Worm (Caenorhabditis elegans) whole organism, young adult: ENCODE measurements around the gene atgp-1.

Experiments used
- B0019.2 ChIP-seq: fragments of 200-800 bp; sonication (Bioruptor generic); conservative IDR thresholded peaks from 2 replicates; pipeline ENCODE4 v1.3.6; 2022; ENCODE audit warnings: missing genetic modification reagents, missing genetic modification characterization, missing compliant biosample characterization
- B0035.1 ChIP-seq: sonication (generic microtip); optimal IDR thresholded peaks from 2 replicates; lab custom pipeline; 2016; ENCODE audit warnings: missing genetic modification characterization, mild to moderate bottlenecking, missing compliant biosample characterization, missing genotype, missing genetic modification reagents
- C17E4.6 ChIP-seq: fragments of 200-800 bp; sonication (Bioruptor generic); IDR thresholded peaks from 2 replicates; pipeline ENCODE4 v1.3.6; 2022; ENCODE audit warnings: missing genetic modification reagents, missing genetic modification characterization, missing compliant biosample characterization
- D2030.7 ChIP-seq: fragments of 200-800 bp; sonication (Bioruptor generic); IDR thresholded peaks from 2 replicates; pipeline ENCODE4 v1.3.6; 2022; ENCODE audit warnings: missing genetic modification reagents, missing genetic modification characterization, missing compliant biosample characterization
- F33H1.4 ChIP-seq: fragments of 200-800 bp; sonication (Bioruptor generic); IDR thresholded peaks from 2 replicates; pipeline ENCODE4 v1.3.6; 2022; ENCODE audit warnings: missing genetic modification reagents, missing genetic modification characterization, missing compliant biosample characterization
- F37B4.10 ChIP-seq: fragments of 200-800 bp; sonication (Bioruptor generic); IDR thresholded peaks from 2 replicates; pipeline ENCODE4 v1.3.6; 2022; ENCODE audit warnings: missing genetic modification characterization, missing compliant biosample characterization
- F39B2.1 ChIP-seq: fragments of 200-800 bp; sonication (Bioruptor generic); IDR thresholded peaks from 2 replicates; pipeline ENCODE4 v1.3.6; 2022; ENCODE audit warnings: missing genetic modification reagents, missing genetic modification characterization, missing compliant biosample characterization
- F57C9.4 ChIP-seq: sonication (generic microtip); optimal IDR thresholded peaks from 2 replicates; lab custom pipeline; 2017; ENCODE audit warnings: mild to moderate bottlenecking, missing genetic modification characterization, missing compliant biosample characterization
- T07F8.4 ChIP-seq: sonication (generic microtip); optimal IDR thresholded peaks from 2 replicates; lab custom pipeline; 2016; ENCODE audit warnings: mild to moderate bottlenecking, missing genetic modification characterization, moderate library complexity, missing compliant biosample characterization
- T26A5.8 ChIP-seq: sonication (generic microtip); optimal IDR thresholded peaks from 2 replicates; lab custom pipeline; 2016; ENCODE audit warnings: missing genetic modification characterization, missing compliant biosample characterization
- Y67H2A.10 ChIP-seq: fragments of 200-800 bp; sonication (Bioruptor generic); conservative IDR thresholded peaks from 2 replicates; pipeline ENCODE4 v1.3.6; 2022; ENCODE audit warnings: missing genetic modification reagents, missing genetic modification characterization, missing compliant biosample characterization
- Y95B8A.8 ChIP-seq: fragments of 200-800 bp; sonication (Bioruptor generic); IDR thresholded peaks from 2 replicates; pipeline ENCODE4 v1.3.6; 2022; ENCODE audit warnings: missing genetic modification reagents, missing genetic modification characterization, missing compliant biosample characterization
- akir-1 ChIP-seq: fragments of 200-800 bp; sonication (Bioruptor generic); optimal IDR thresholded peaks from 2 replicates; lab custom pipeline; 2018; ENCODE audit warnings: mild to moderate bottlenecking, missing genetic modification characterization, moderate library complexity, missing compliant biosample characterization
- aptf-2 ChIP-seq: fragments of 200-800 bp; sonication (Bioruptor generic); conservative IDR thresholded peaks from 2 replicates; pipeline ENCODE4 v1.3.6; 2022; ENCODE audit warnings: missing genetic modification reagents, missing genetic modification characterization, missing compliant biosample characterization
- atf-7 ChIP-seq: sonication (generic microtip); optimal IDR thresholded peaks from 2 replicates; lab custom pipeline; 2017; ENCODE audit warnings: mild to moderate bottlenecking, missing genetic modification characterization, missing compliant biosample characterization
- attf-3 ChIP-seq: fragments of 200-800 bp; sonication (Bioruptor generic); conservative IDR thresholded peaks from 2 replicates; pipeline ENCODE4 v1.3.6; 2022; ENCODE audit warnings: missing genetic modification reagents, missing genetic modification characterization, missing compliant biosample characterization
- attf-5 ChIP-seq: fragments of 200-800 bp; sonication (Bioruptor generic); optimal IDR thresholded peaks from 2 replicates; lab custom pipeline; 2018; ENCODE audit warnings: mild to moderate bottlenecking, missing genetic modification characterization, missing compliant biosample characterization
- bed-2 ChIP-seq: fragments of 200-800 bp; sonication (Bioruptor generic); IDR thresholded peaks from 2 replicates; pipeline ENCODE4 v1.3.6; 2022; ENCODE audit warnings: missing genetic modification reagents, missing genetic modification characterization, missing compliant biosample characterization
- ceh-100 ChIP-seq: fragments of 200-800 bp; sonication (Bioruptor generic); IDR thresholded peaks from 2 replicates; pipeline ENCODE4 v1.3.6; 2022; ENCODE audit warnings: missing genetic modification reagents, missing genetic modification characterization, missing compliant biosample characterization
- ceh-79 ChIP-seq: sonication (generic microtip); optimal IDR thresholded peaks from 2 replicates; lab custom pipeline; 2017; ENCODE audit warnings: mild to moderate bottlenecking, missing genetic modification characterization, missing compliant biosample characterization
- ceh-91 ChIP-seq: fragments of 200-800 bp; sonication (Bioruptor generic); IDR thresholded peaks from 2 replicates; pipeline ENCODE4 v1.3.6; 2022; ENCODE audit warnings: missing genetic modification reagents, missing genetic modification characterization, missing compliant biosample characterization
- die-1 ChIP-seq: sonication (generic microtip); optimal IDR thresholded peaks from 2 replicates; lab custom pipeline; 2016; ENCODE audit warnings: missing genotype, mild to moderate bottlenecking, missing genetic modification characterization, missing compliant biosample characterization
- egl-44 ChIP-seq: fragments of 200-800 bp; sonication (Bioruptor generic); IDR thresholded peaks from 2 replicates; pipeline ENCODE4 v1.3.6; 2022; ENCODE audit warnings: missing genetic modification reagents, missing genetic modification characterization, missing compliant biosample characterization
- hmg-20 ChIP-seq: fragments of 200-800 bp; sonication (Bioruptor generic); IDR thresholded peaks from 2 replicates; pipeline ENCODE4 v1.3.6; 2022; ENCODE audit warnings: missing genetic modification reagents, missing genetic modification characterization, missing compliant biosample characterization
- hsf-1 ChIP-seq: fragments of 200-800 bp; sonication (Bioruptor generic); IDR thresholded peaks from 2 replicates; pipeline ENCODE4 v1.3.6; 2022; ENCODE audit warnings: missing genetic modification reagents, missing genetic modification characterization, missing compliant biosample characterization
- let-607 ChIP-seq, 2 experiments: fragments of 200-800 bp in 1 of 2; sonication (Bioruptor generic) in 1 of 2; sonication (generic microtip) in 1 of 2; optimal IDR thresholded peaks; 2 replicates each; lab custom pipeline; 2016 to 2018; ENCODE audit warnings: mild to moderate bottlenecking in 2 of 2, missing compliant biosample characterization in 2 of 2, missing genetic modification characterization in 2 of 2, moderate library complexity in 2 of 2, missing genotype in 1 of 2
- lin-35 ChIP-seq, 3 experiments: fragments of 150-350 bp in 2 of 3; sonication (generic microtip) in 1 of 3; optimal IDR thresholded peaks; 2 replicates each; lab custom pipeline; 2014 to 2018; ENCODE audit warnings: missing biosample characterization in 3 of 3, missing genetic modification characterization in 3 of 3, missing genetic modification reagents in 3 of 3
- lin-54 ChIP-seq: fragments of 200-800 bp; sonication (Bioruptor generic); optimal IDR thresholded peaks from 2 replicates; lab custom pipeline; 2018; ENCODE audit warnings: mild to moderate bottlenecking, missing genetic modification characterization, missing compliant biosample characterization
- lsy-27 ChIP-seq: sonication (generic microtip); optimal IDR thresholded peaks from 2 replicates; lab custom pipeline; 2017; ENCODE audit warnings: missing genetic modification characterization, mild to moderate bottlenecking, missing compliant biosample characterization, antibody characterized with exemption, missing genotype, borderline replicate concordance; ENCODE audit not compliant: insufficient read depth
- madf-3 ChIP-seq: fragments of 200-800 bp; sonication (Bioruptor generic); IDR thresholded peaks from 2 replicates; pipeline ENCODE4 v1.3.6; 2022; ENCODE audit warnings: missing genetic modification reagents, missing genetic modification characterization, missing compliant biosample characterization
- madf-6 ChIP-seq: fragments of 200-800 bp; sonication (Bioruptor generic); IDR thresholded peaks from 2 replicates; pipeline ENCODE4 v1.3.6; 2022; ENCODE audit warnings: missing genetic modification reagents, missing genetic modification characterization, missing compliant biosample characterization
- mcd-1 ChIP-seq: fragments of 200-800 bp; sonication (Bioruptor generic); IDR thresholded peaks from 2 replicates; pipeline ENCODE4 v1.3.6; 2022; ENCODE audit warnings: missing genetic modification reagents, missing genetic modification characterization, missing compliant biosample characterization
- mes-4 ChIP-seq: sonication (generic microtip); optimal IDR thresholded peaks from 2 replicates; lab custom pipeline; 2016; ENCODE audit warnings: missing genotype, missing genetic modification characterization, missing compliant biosample characterization
- nfya-2 ChIP-seq: fragments of 200-800 bp; sonication (Bioruptor generic); IDR thresholded peaks from 2 replicates; pipeline ENCODE4 v1.3.6; 2022; ENCODE audit warnings: missing genetic modification reagents, missing genetic modification characterization, missing compliant biosample characterization
- nhr-179 ChIP-seq: sonication (generic microtip); optimal IDR thresholded peaks from 2 replicates; lab custom pipeline; 2016; ENCODE audit warnings: mild to moderate bottlenecking, missing genetic modification characterization, missing compliant biosample characterization
- pbrm-1 ChIP-seq: fragments of 200-800 bp; sonication (Bioruptor generic); IDR thresholded peaks from 2 replicates; pipeline ENCODE4 v1.3.6; 2022; ENCODE audit warnings: missing genetic modification reagents, missing genetic modification characterization, missing compliant biosample characterization
- repo-1 ChIP-seq: sonication (generic microtip); optimal IDR thresholded peaks from 2 replicates; lab custom pipeline; 2017; ENCODE audit warnings: mild to moderate bottlenecking, missing genetic modification characterization, missing compliant biosample characterization
- rpc-1 ChIP-seq, 2 experiments: fragments of 150-350 bp in 1 of 2; sonication (generic microtip) in 1 of 2; optimal IDR thresholded peaks; 2 replicates each; lab custom pipeline; 2014 to 2018; ENCODE audit warnings: missing biosample characterization in 1 of 2, missing genetic modification characterization in 1 of 2, missing genetic modification reagents in 1 of 2, missing genotype in 1 of 2
- snpc-1.1 ChIP-seq: sonication (generic microtip); optimal IDR thresholded peaks from 2 replicates; lab custom pipeline; 2017; ENCODE audit warnings: missing genetic modification characterization, mild to moderate bottlenecking, missing compliant biosample characterization, antibody characterized with exemption, moderate library complexity, missing genotype, missing genetic modification reagents; ENCODE audit not compliant: insufficient read depth
- snpc-1.3 ChIP-seq: sonication (generic microtip); optimal IDR thresholded peaks from 2 replicates; lab custom pipeline; 2017; ENCODE audit warnings: missing genetic modification characterization, mild to moderate bottlenecking, missing compliant biosample characterization, antibody characterized with exemption, moderate library complexity, missing genotype, missing genetic modification reagents; ENCODE audit not compliant: insufficient read depth
- snpc-3.4 ChIP-seq: sonication (generic microtip); optimal IDR thresholded peaks from 2 replicates; lab custom pipeline; 2017; ENCODE audit warnings: missing genetic modification characterization, mild to moderate bottlenecking, missing compliant biosample characterization, antibody characterized with exemption, moderate library complexity, missing genotype, missing genetic modification reagents
- somi-1 ChIP-seq: fragments of 200-800 bp; sonication (Bioruptor generic); optimal IDR thresholded peaks from 2 replicates; lab custom pipeline; 2018; ENCODE audit warnings: mild to moderate bottlenecking, missing genetic modification characterization, missing compliant biosample characterization
- tlf-1 ChIP-seq: fragments of 200-800 bp; sonication (Bioruptor generic); optimal IDR thresholded peaks from 2 replicates; lab custom pipeline; 2018; ENCODE audit warnings: mild to moderate bottlenecking, missing genetic modification characterization, missing compliant biosample characterization
- unc-130 ChIP-seq: sonication (generic microtip); optimal IDR thresholded peaks from 2 replicates; lab custom pipeline; 2016; ENCODE audit warnings: missing genetic modification reagents, missing genetic modification characterization, missing compliant biosample characterization
- ztf-22 ChIP-seq: fragments of 200-800 bp; sonication (Bioruptor generic); optimal IDR thresholded peaks from 2 replicates; lab custom pipeline; 2018; ENCODE audit warnings: mild to moderate bottlenecking, missing genetic modification characterization, moderate library complexity, missing compliant biosample characterization
- ztf-3 ChIP-seq: fragments of 200-800 bp; sonication (Bioruptor generic); optimal IDR thresholded peaks from 2 replicates; lab custom pipeline; 2018; ENCODE audit warnings: mild to moderate bottlenecking, missing genetic modification characterization, missing compliant biosample characterization
- ztf-6 ChIP-seq: fragments of 200-800 bp; sonication (Bioruptor generic); IDR thresholded peaks from 2 replicates; pipeline ENCODE4 v1.3.6; 2022; ENCODE audit warnings: missing genetic modification reagents, missing genetic modification characterization, missing compliant biosample characterization

atgp-1 gene

DNA sequence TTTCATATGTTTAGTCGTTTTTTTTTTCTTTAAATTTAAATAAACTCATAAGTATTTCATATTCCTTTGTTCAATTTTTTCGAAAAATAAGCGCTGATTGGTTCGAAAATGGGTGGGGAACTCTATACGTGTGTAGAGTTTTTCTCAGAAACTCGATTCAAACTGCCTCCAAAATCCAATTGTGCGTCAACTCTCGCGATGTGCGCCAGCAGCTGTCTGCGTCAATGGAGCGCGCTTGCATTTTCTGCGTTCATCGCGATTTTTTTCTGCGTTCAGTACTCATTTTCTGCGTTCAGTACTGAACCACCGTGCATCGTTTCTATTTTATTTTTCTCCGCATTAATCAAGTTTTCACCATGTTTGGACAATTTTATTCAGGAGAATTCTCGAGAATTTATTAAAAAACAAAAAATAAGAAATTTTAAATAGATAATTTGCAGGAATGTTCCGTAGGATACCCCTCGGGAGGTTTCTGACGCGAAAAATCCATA lies 19.4 kb upstream of the atgp-1 start, which contains the start of gene eelo-2 (continued):
- TF ChIP-seq lsy-27 (tag; lab: Kevin White, UChicago) (peak; percentile 15), F33H1.4 (GFP tag; lab: Robert Waterston, UW) (peak; percentile 80), T26A5.8 (tag; lab: Kevin White, UChicago) (no peak), rpc-1 (optimal IDR thresholded peaks at IDR 0.05; lab: Kevin White, UChicago) (no peak), rpc-1 (tag; optimal IDR thresholded peaks at IDR 0.05; lab: Kevin White, UChicago) (no peak), Y95B8A.8 (GFP tag; lab: Robert Waterston, UW) (peak; percentile 95), F37B4.10 (GFP tag; lab: Robert Waterston, UW) (no peak), hmg-20 (GFP tag; lab: Robert Waterston, UW) (peak; percentile 94), ceh-79 (tag; lab: Kevin White, UChicago) (no peak), akir-1 (GFP tag; lab: Kevin White, UChicago) (peak; percentile 78), repo-1 (tag; lab: Kevin White, UChicago) (peak; percentile 96), mcd-1 (GFP tag; lab: Robert Waterston, UW) (peak; percentile 100), egl-44 (GFP tag; lab: Robert Waterston, UW) (peak; percentile 88), ztf-6 (GFP tag; lab: Robert Waterston, UW) (peak; percentile 87), aptf-2 (no peak), attf-5 (peak; percentile 99), somi-1 (GFP tag; lab: Kevin White, UChicago) (peak; percentile 92), madf-6 (GFP tag; lab: Robert Waterston, UW) (no peak; the same call in none of the 2 replicates), F57C9.4 (tag; lab: Kevin White, UChicago) (peak; percentile 41), snpc-1.3 (peak; percentile 93), tlf-1 (GFP tag; lab: Kevin White, UChicago) (peak; percentile 98), D2030.7 (GFP tag; lab: Robert Waterston, UW) (peak; percentile 97), T07F8.4 (tag; lab: Kevin White, UChicago) (peak; percentile 64), snpc-1.1 (tag; lab: Kevin White, UChicago) (peak; percentile 46), lin-35 (GFP tag; optimal IDR thresholded peaks at IDR 0.05; lab: Kevin White, UChicago) (peak; percentile 90 to 99 (median 95)), C17E4.6 (peak; percentile 96), die-1 (tag; lab: Kevin White, UChicago) (no peak), F39B2.1 (GFP tag; lab: Robert Waterston, UW) (peak; percentile 86), pbrm-1 (GFP tag; lab: Robert Waterston, UW) (peak; percentile 99), B0035.1 (tag; lab: Kevin White, UChicago) (peak; percentile 69), ztf-22 (GFP tag; lab: Kevin White, UChicago) (peak; percentile 85), attf-3 (peak; percentile 63), ztf-3 (GFP tag; lab: Kevin White, UChicago) (peak; percentile 74), B0019.2 (GFP tag; lab: Robert Waterston, UW) (peak; percentile 64), bed-2 (GFP tag; lab: Robert Waterston, UW) (no peak), snpc-3.4 (tag; lab: Kevin White, UChicago) (peak; percentile 83), madf-3 (GFP tag; lab: Robert Waterston, UW) (peak; percentile 98), nhr-179 (tag; lab: Kevin White, UChicago) (no peak), atf-7 (tag; lab: Kevin White, UChicago) (peak; percentile 93), ceh-91 (GFP tag; lab: Robert Waterston, UW) (peak; percentile 91), let-607 (tag; optimal IDR thresholded peaks at IDR 0.05; lab: Kevin White, UChicago) (peak; percentile 81 to 89), ceh-100 (GFP tag; lab: Robert Waterston, UW) (peak; percentile 91), unc-130 (GFP tag; lab: Kevin White, UChicago) (peak; percentile 81), Y67H2A.10 (0 out of 2 replicates have a peak, but pooled peaks have one; percentile 48), hsf-1 (GFP tag; lab: Robert Waterston, UW) (peak; percentile 93), nfya-2 (GFP tag; lab: Robert Waterston, UW) (no peak), mes-4 (tag; lab: Kevin White, UChicago) (peak; percentile 14), lin-54 (GFP tag; lab: Kevin White, UChicago) (peak; percentile 100)
